Worm (Caenorhabditis elegans): ENCODE results near the gene K07E3.9.
A peak's percentile ranks its signal among the peaks of the same experiment; 100 is the strongest.

- TF ChIP-seq ztf-11 (tag; optimal IDR thresholded peaks at IDR 0.05) (no peak), lin-39 (tag; optimal IDR thresholded peaks at IDR 0.05) (no peak), zag-1 (tag; optimal IDR thresholded peaks at IDR 0.05) (no peak), blmp-1 (tag; optimal IDR thresholded peaks at IDR 0.05; ENCODE audit: insufficient read depth) (no peak), aly-2 (tag; optimal IDR thresholded peaks at IDR 0.05) (no peak), ztf-4 (tag; optimal IDR thresholded peaks at IDR 0.05) (no peak), C34F6.9 (tag; optimal IDR thresholded peaks at IDR 0.05) (peak; percentile 39), nhr-21 (tag; optimal IDR thresholded peaks at IDR 0.05) (no peak), ZK546.5 (tag; optimal IDR thresholded peaks at IDR 0.05) (no peak), nhr-129 (tag; optimal IDR thresholded peaks at IDR 0.05) (peak; percentile 70), ceh-16 (tag; optimal IDR thresholded peaks at IDR 0.05) (no peak), nhr-237 (tag; optimal IDR thresholded peaks at IDR 0.05) (no peak), ceh-82 (tag; optimal IDR thresholded peaks at IDR 0.05) (no peak)
These were observed 49.1 kb downstream of the K07E3.9 start for ce11 chrX:8157132-8157531.

Data from whole organism, L2 larva.